Worm (Caenorhabditis elegans): ENCODE measurements around the gene B0252.8.

DNA sequence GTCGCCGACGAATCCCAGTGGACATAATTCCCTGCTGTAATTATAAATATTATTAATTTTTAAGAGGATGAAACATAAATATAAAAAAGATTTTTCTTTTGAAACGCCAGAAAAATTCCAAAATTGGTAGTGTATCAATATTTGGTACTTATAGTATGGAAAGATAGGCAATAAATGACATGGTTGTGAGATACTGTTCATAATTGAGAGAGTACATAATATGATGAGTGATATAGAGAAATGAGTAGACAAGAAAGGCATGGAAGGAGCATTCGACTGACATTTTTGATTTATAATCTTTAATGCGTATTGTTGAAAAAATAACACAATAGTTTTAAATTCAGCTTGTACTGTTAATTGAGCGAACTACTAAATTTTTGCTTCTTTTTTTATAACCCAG is 18.5 kb upstream of the B0252.8 start, which contains the start of gene C44B7.11:
- TF ChIP-seq nhr-28 (tag; optimal IDR thresholded peaks at IDR 0.05) (no peak), unc-39 (tag; optimal IDR thresholded peaks at IDR 0.05) (no peak), cnd-1 (tag; optimal IDR thresholded peaks at IDR 0.05) (no peak), nhr-2 (tag; optimal IDR thresholded peaks at IDR 0.05) (no peak), hlh-1 (tag; optimal IDR thresholded peaks at IDR 0.05) (no peak), nhr-237 (tag; optimal IDR thresholded peaks at IDR 0.05) (no peak), unc-62 (GFP tag; optimal IDR thresholded peaks at IDR 0.05) (no peak), ztf-11 (tag; optimal IDR thresholded peaks at IDR 0.05) (no peak), blmp-1 (tag; optimal IDR thresholded peaks at IDR 0.05) (no peak), elt-1 (tag; optimal IDR thresholded peaks at IDR 0.05; ENCODE audit: borderline replicate concordance, insufficient read depth) (no peak), pha-4 (tag; optimal IDR thresholded peaks at IDR 0.05) (no peak), nhr-12 (tag; optimal IDR thresholded peaks at IDR 0.05) (no peak), lsy-2 (tag; optimal IDR thresholded peaks at IDR 0.05) (no peak)
